Worm (Caenorhabditis elegans) whole organism, L3 larva: ENCODE measurements around the gene F59F5.7.
A peak's percentile ranks its signal among the peaks of the same experiment; 100 is the strongest.

ENCODE experiments used
- egl-5 ChIP-seq: fragments of 150-350 bp; optimal IDR thresholded peaks from 2 replicates; lab custom pipeline; 2017; ENCODE audit warnings: missing biosample characterization, missing genetic modification reagents, missing genetic modification characterization, inconsistent platforms
- jun-1 ChIP-seq: fragments of 150-350 bp; optimal IDR thresholded peaks from 2 replicates; lab custom pipeline; 2014; ENCODE audit warnings: missing biosample characterization, missing genetic modification reagents, missing genetic modification characterization
- nfya-1 ChIP-seq: sonication (generic microtip); optimal IDR thresholded peaks from 2 replicates; lab custom pipeline; 2017; ENCODE audit warnings: missing genetic modification characterization, mild to moderate bottlenecking, missing compliant biosample characterization, antibody characterized with exemption, moderate library complexity; ENCODE audit not compliant: insufficient read depth
- nhr-28 ChIP-seq: fragments of 150-350 bp; optimal IDR thresholded peaks from 2 replicates; lab custom pipeline; 2014; ENCODE audit warnings: missing biosample characterization, missing genetic modification characterization
- pha-4 ChIP-seq: fragments of 150-350 bp; optimal IDR thresholded peaks from 2 replicates; lab custom pipeline; 2014; ENCODE audit warnings: missing biosample characterization, missing genetic modification reagents, missing genetic modification characterization
- pqm-1 ChIP-seq: fragments of 150-350 bp; optimal IDR thresholded peaks from 2 replicates; lab custom pipeline; 2017; ENCODE audit warnings: missing biosample characterization, missing genetic modification characterization, inconsistent platforms

F59F5.7 gene

ce11 chrX:10612355-10612754 is 53.1 kb downstream of the F59F5.7 start:
- TF ChIP-seq nhr-28 (tag; lab: Kevin White, UChicago) (no peak), egl-5 (peak; percentile 1)

ce11 chrX:10616041-10616440 is 56.7 kb downstream of the F59F5.7 start:
- TF ChIP-seq pqm-1 (tag; lab: Kevin White, UChicago) = no peak
- TF ChIP-seq nfya-1 (tag; lab: Kevin White, UChicago) = peak; percentile 16
- no peak for TF ChIP-seq jun-1
- TF ChIP-seq pha-4 (tag; lab: Kevin White, UChicago) = peak; percentile 44
- TF ChIP-seq, all 47 proteins: peak for 2
